Fruit fly (Drosophila melanogaster): Measurements from ENCODE around the gene ValRS-m.

ValRS-m gene

DNA sequence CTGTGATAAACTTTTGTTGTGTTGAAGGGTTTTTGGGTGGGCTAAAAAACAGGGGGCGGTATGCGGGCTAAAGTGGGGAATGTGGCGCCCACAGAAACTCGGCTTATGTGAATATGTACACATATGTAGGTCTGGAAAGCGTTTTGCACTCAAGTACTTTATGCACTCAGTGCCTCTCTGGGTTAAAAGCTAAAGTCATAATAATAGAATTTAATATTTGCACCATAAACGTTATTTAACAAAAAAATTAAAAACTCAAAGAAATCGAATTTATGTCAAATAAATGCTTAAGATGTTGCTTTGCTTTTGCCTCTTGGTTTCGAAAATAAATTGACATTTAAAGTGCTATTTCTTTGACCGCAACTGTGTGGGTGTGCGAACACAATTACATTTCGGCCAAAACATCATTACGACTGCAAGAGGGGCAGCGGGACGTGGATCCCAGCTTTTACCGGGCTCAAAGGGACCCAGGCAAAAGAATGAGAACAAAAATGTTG, 40.1 kb downstream of the ValRS-m start:
- TF ChIP-seq kay (GFP tag; ENCODE audit: borderline replicate concordance) (peak; percentile 44), CG11617 (GFP tag; optimal IDR thresholded peaks at IDR 0.05) (no peak), CG7045 (GFP tag; optimal IDR thresholded peaks at IDR 0.05) (no peak)

dm6 chr3L:8920710-8921109, 43.9 kb downstream of the ValRS-m start:
- TF ChIP-seq CG5204 (GFP tag; optimal IDR thresholded peaks at IDR 0.05), result no peak
- no peak for TF ChIP-seq cic (GFP tag; optimal IDR thresholded peaks at IDR 0.05)
- TF ChIP-seq toe (GFP tag; optimal IDR thresholded peaks at IDR 0.05), result no peak
- TF ChIP-seq Clk (GFP tag; optimal IDR thresholded peaks at IDR 0.05), result no peak
- TF ChIP-seq kay (GFP tag; ENCODE audit: borderline replicate concordance), result no peak
- no peak for TF ChIP-seq CG7101 (tag; optimal IDR thresholded peaks at IDR 0.05)
- TF ChIP-seq Mnt (GFP tag; optimal IDR thresholded peaks at IDR 0.05), result no peak
- TF ChIP-seq tj (GFP tag; optimal IDR thresholded peaks at IDR 0.05), result no peak
- TF ChIP-seq CG7045 (GFP tag; optimal IDR thresholded peaks at IDR 0.05), result no peak
- no peak for TF ChIP-seq CG12768 (GFP tag; optimal IDR thresholded peaks at IDR 0.05)
- no peak for TF ChIP-seq CG11617 (GFP tag; optimal IDR thresholded peaks at IDR 0.05)

DNA sequence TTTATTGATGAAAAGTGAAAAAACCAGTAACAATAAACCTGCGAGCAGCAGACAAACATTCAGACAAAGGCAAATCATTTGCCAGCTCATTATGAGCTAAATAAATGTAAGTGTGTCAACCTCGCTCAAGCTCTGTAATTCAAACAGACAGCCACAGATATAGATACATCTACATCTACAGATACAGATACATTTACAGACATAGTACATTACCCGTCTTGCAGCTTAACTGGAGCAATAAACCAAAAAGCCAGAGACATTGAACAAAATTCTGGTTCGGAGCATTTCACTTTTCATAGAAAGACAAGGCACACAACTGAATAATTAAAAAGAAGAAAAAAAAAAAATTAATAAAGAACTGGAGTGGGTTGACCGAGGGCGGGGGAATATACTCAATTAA, 44.9 kb downstream of the ValRS-m start:
- TF ChIP-seq CG7101 (tag; optimal IDR thresholded peaks at IDR 0.05), result no peak
- no peak for TF ChIP-seq cnc (optimal IDR thresholded peaks at IDR 0.05)
- no peak for TF ChIP-seq Mnt (GFP tag; optimal IDR thresholded peaks at IDR 0.05)
- TF ChIP-seq CG5204 (GFP tag; optimal IDR thresholded peaks at IDR 0.05), result no peak
- TF ChIP-seq pad (GFP tag; optimal IDR thresholded peaks at IDR 0.05), result no peak
- TF ChIP-seq CG12768 (GFP tag; optimal IDR thresholded peaks at IDR 0.05), result no peak
- TF ChIP-seq Hr96 (GFP tag; optimal IDR thresholded peaks at IDR 0.05), result no peak
- TF ChIP-seq kay (GFP tag; ENCODE audit: borderline replicate concordance), result no peak
- TF ChIP-seq toe (GFP tag; optimal IDR thresholded peaks at IDR 0.05), result no peak
- no peak for TF ChIP-seq CG33017 (tag; optimal IDR thresholded peaks at IDR 0.05)
- TF ChIP-seq CG11617 (GFP tag; optimal IDR thresholded peaks at IDR 0.05), result no peak
- no peak for TF ChIP-seq tj (GFP tag; optimal IDR thresholded peaks at IDR 0.05)
- TF ChIP-seq Crg-1 (GFP tag; optimal IDR thresholded peaks at IDR 0.05), result no peak
- no peak for TF ChIP-seq ovo (GFP tag; optimal IDR thresholded peaks at IDR 0.05)
- no peak for TF ChIP-seq cic (GFP tag; optimal IDR thresholded peaks at IDR 0.05)

- no peak for TF ChIP-seq CG5204 (GFP tag; optimal IDR thresholded peaks at IDR 0.05)
- no peak for TF ChIP-seq toe (GFP tag; optimal IDR thresholded peaks at IDR 0.05)
- TF ChIP-seq CG7045 (GFP tag; optimal IDR thresholded peaks at IDR 0.05), result no peak
- TF ChIP-seq ovo (GFP tag; optimal IDR thresholded peaks at IDR 0.05), result no peak
- peak; percentile 11 for TF ChIP-seq tj (GFP tag; optimal IDR thresholded peaks at IDR 0.05)
- TF ChIP-seq CG1620 (GFP tag; optimal IDR thresholded peaks at IDR 0.05), result no peak
- no peak for TF ChIP-seq CG7101 (tag; optimal IDR thresholded peaks at IDR 0.05)
- no peak for TF ChIP-seq Crg-1 (GFP tag; optimal IDR thresholded peaks at IDR 0.05)
- no peak for TF ChIP-seq pad (GFP tag; optimal IDR thresholded peaks at IDR 0.05)
- peak; percentile 10 for TF ChIP-seq bab1 (GFP tag; optimal IDR thresholded peaks at IDR 0.05)
- TF ChIP-seq Hr96 (GFP tag; optimal IDR thresholded peaks at IDR 0.05), result no peak
- no peak for TF ChIP-seq cic (GFP tag; optimal IDR thresholded peaks at IDR 0.05)
- TF ChIP-seq cnc (optimal IDR thresholded peaks at IDR 0.05), result no peak
- TF ChIP-seq CG33017 (tag; optimal IDR thresholded peaks at IDR 0.05), result no peak
- peak; percentile 81 for TF ChIP-seq kay (GFP tag; ENCODE audit: borderline replicate concordance)
- no peak for TF ChIP-seq CG11617 (GFP tag; optimal IDR thresholded peaks at IDR 0.05)
- no peak for TF ChIP-seq CG14711 (tag; optimal IDR thresholded peaks at IDR 0.05)
- TF ChIP-seq Mnt (GFP tag; optimal IDR thresholded peaks at IDR 0.05), result no peak
- TF ChIP-seq Clk (GFP tag; optimal IDR thresholded peaks at IDR 0.05), result no peak
- TF ChIP-seq CG12768 (GFP tag; optimal IDR thresholded peaks at IDR 0.05), result no peak
Measured at dm6 chr3L:8913537-8914108, 50.9 kb downstream of the ValRS-m start.

DNA sequence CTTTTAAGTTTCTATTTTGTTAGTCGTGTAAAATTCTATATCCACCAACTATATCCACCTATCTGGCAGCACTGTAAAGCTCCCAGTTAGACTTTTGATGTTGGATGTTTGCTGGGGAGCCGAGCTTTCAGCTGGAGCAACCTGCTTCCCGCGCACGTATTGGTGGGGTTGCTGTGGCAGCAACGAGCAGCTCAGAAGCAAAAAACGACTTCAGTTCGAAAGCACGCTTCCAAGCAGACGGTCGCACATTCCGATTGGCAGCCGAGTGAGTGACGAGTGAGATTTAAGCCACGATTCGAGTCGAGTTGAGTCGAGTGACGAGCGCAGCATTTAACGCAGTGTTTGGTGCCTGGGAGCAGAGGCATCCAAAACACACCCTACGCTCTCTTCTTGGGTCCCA, 52.2 kb downstream of the ValRS-m start, which contains the start of the genes Tsp66E and mfr:
Gene Tsp66E (plus strand): TSS at position 168 of the 400 bp plus-strand sequence.
Gene mfr (minus strand): TSS at position 340 of the 400 bp plus-strand sequence.
- TF ChIP-seq CG7101 (tag; optimal IDR thresholded peaks at IDR 0.05), result no peak
- no peak for TF ChIP-seq CG1620 (GFP tag; optimal IDR thresholded peaks at IDR 0.05)
- TF ChIP-seq CG14711 (tag; optimal IDR thresholded peaks at IDR 0.05), result no peak
- TF ChIP-seq tj (GFP tag; optimal IDR thresholded peaks at IDR 0.05), result peak; percentile 4
- TF ChIP-seq CG12768 (GFP tag; optimal IDR thresholded peaks at IDR 0.05), result peak; percentile 15
